Worm (Caenorhabditis elegans) whole organism, young adult: ENCODE measurements around the gene F49C12.6.

Experiments
- B0019.2 ChIP-seq: fragments of 200-800 bp; sonication (Bioruptor generic); conservative IDR thresholded peaks from 2 replicates; pipeline ENCODE4 v1.3.6; 2022; ENCODE audit warnings: missing genetic modification reagents, missing genetic modification characterization, missing compliant biosample characterization
- B0261.1 ChIP-seq: sonication (generic microtip); optimal IDR thresholded peaks from 2 replicates; lab custom pipeline; 2016; ENCODE audit warnings: mild to moderate bottlenecking, missing genetic modification characterization, moderate library complexity, missing compliant biosample characterization
- D2030.7 ChIP-seq: fragments of 200-800 bp; sonication (Bioruptor generic); IDR thresholded peaks from 2 replicates; pipeline ENCODE4 v1.3.6; 2022; ENCODE audit warnings: missing genetic modification reagents, missing genetic modification characterization, missing compliant biosample characterization
- F22D6.2 ChIP-seq: sonication (generic microtip); optimal IDR thresholded peaks from 2 replicates; lab custom pipeline; 2016; ENCODE audit warnings: mild to moderate bottlenecking, missing genetic modification characterization, missing compliant biosample characterization
- F33H1.4 ChIP-seq: fragments of 200-800 bp; sonication (Bioruptor generic); IDR thresholded peaks from 2 replicates; pipeline ENCODE4 v1.3.6; 2022; ENCODE audit warnings: missing genetic modification reagents, missing genetic modification characterization, missing compliant biosample characterization
- F49E8.2 ChIP-seq: sonication (generic microtip); optimal IDR thresholded peaks from 3 replicates; lab custom pipeline; 2017; ENCODE audit warnings: missing genetic modification characterization, mild to moderate bottlenecking, missing compliant biosample characterization, antibody characterized with exemption, moderate library complexity; ENCODE audit not compliant: insufficient read depth
- F55B11.4 ChIP-seq: sonication (generic microtip); optimal IDR thresholded peaks from 2 replicates; lab custom pipeline; 2016; ENCODE audit warnings: missing compliant biosample characterization, missing genetic modification characterization, borderline replicate concordance; ENCODE audit not compliant: insufficient read depth
- K11D2.4 ChIP-seq: fragments of 200-800 bp; sonication (Bioruptor generic); IDR thresholded peaks from 2 replicates; pipeline ENCODE4 v1.3.6; 2022; ENCODE audit warnings: missing genetic modification reagents, missing genetic modification characterization, missing compliant biosample characterization
- Y56A3A.18 ChIP-seq: fragments of 200-800 bp; sonication (Bioruptor generic); IDR thresholded peaks from 2 replicates; pipeline ENCODE4 v1.3.6; 2022; ENCODE audit warnings: missing genetic modification reagents, missing genetic modification characterization, missing compliant biosample characterization
- Y95B8A.8 ChIP-seq: fragments of 200-800 bp; sonication (Bioruptor generic); IDR thresholded peaks from 2 replicates; pipeline ENCODE4 v1.3.6; 2022; ENCODE audit warnings: missing genetic modification reagents, missing genetic modification characterization, missing compliant biosample characterization
- akir-1 ChIP-seq: fragments of 200-800 bp; sonication (Bioruptor generic); optimal IDR thresholded peaks from 2 replicates; lab custom pipeline; 2018; ENCODE audit warnings: mild to moderate bottlenecking, missing genetic modification characterization, moderate library complexity, missing compliant biosample characterization
- ama-1 ChIP-seq, 3 experiments: fragments of 150-350 bp in 1 of 3; sonication (generic microtip) in 2 of 3; optimal IDR thresholded peaks; 2 replicates each; lab custom pipeline; 2014 to 2018; ENCODE audit warnings: missing biosample characterization in 2 of 3, missing genetic modification characterization in 2 of 3, missing genetic modification reagents in 2 of 3
- atf-7 ChIP-seq: sonication (generic microtip); optimal IDR thresholded peaks from 2 replicates; lab custom pipeline; 2017; ENCODE audit warnings: mild to moderate bottlenecking, missing genetic modification characterization, missing compliant biosample characterization
- athp-1 ChIP-seq: sonication (generic microtip); optimal IDR thresholded peaks from 2 replicates; lab custom pipeline; 2017; ENCODE audit warnings: mild to moderate bottlenecking, missing genetic modification characterization, missing compliant biosample characterization
- attf-3 ChIP-seq: fragments of 200-800 bp; sonication (Bioruptor generic); conservative IDR thresholded peaks from 2 replicates; pipeline ENCODE4 v1.3.6; 2022; ENCODE audit warnings: missing genetic modification reagents, missing genetic modification characterization, missing compliant biosample characterization
- ccch-3 ChIP-seq: fragments of 200-800 bp; sonication (Bioruptor generic); optimal IDR thresholded peaks from 2 replicates; lab custom pipeline; 2018; ENCODE audit warnings: mild to moderate bottlenecking, missing genetic modification characterization, missing compliant biosample characterization
- cebp-1 ChIP-seq, 2 experiments: fragments of 200-800 bp in 1 of 2; sonication (Bioruptor generic) in 1 of 2; sonication (generic microtip) in 1 of 2; IDR thresholded peaks in 1 of 2; optimal IDR thresholded peaks in 1 of 2; 2 replicates each; pipeline versions ENCODE4 v1.3.6 to Lab custom; 2017 to 2022; ENCODE audit warnings: missing compliant biosample characterization in 2 of 2, missing genetic modification characterization in 2 of 2, mild to moderate bottlenecking in 1 of 2, missing genetic modification reagents in 1 of 2, moderate library complexity in 1 of 2
- cebp-2 ChIP-seq: fragments of 200-800 bp; sonication (Bioruptor generic); IDR thresholded peaks from 2 replicates; pipeline ENCODE4 v1.3.6; 2022; ENCODE audit warnings: missing genetic modification characterization, missing compliant biosample characterization
- chd-7 ChIP-seq: sonication (generic microtip); optimal IDR thresholded peaks from 2 replicates; lab custom pipeline; 2016; ENCODE audit warnings: mild to moderate bottlenecking, missing genetic modification characterization, moderate library complexity, missing compliant biosample characterization
- dox-1 ChIP-seq: fragments of 200-800 bp; sonication (Bioruptor generic); IDR thresholded peaks from 2 replicates; pipeline ENCODE4 v1.3.6; 2022; ENCODE audit warnings: missing genetic modification reagents, missing genetic modification characterization, missing compliant biosample characterization
- egl-44 ChIP-seq: fragments of 200-800 bp; sonication (Bioruptor generic); IDR thresholded peaks from 2 replicates; pipeline ENCODE4 v1.3.6; 2022; ENCODE audit warnings: missing genetic modification reagents, missing genetic modification characterization, missing compliant biosample characterization
- ekl-4 ChIP-seq: fragments of 200-800 bp; sonication (Bioruptor generic); IDR thresholded peaks from 2 replicates; pipeline ENCODE4 v1.3.6; 2022; ENCODE audit warnings: missing genetic modification reagents, missing genetic modification characterization, missing compliant biosample characterization
- gei-17 ChIP-seq: fragments of 200-800 bp; sonication (Bioruptor generic); optimal IDR thresholded peaks from 2 replicates; lab custom pipeline; 2018; ENCODE audit warnings: mild to moderate bottlenecking, missing genetic modification characterization, missing compliant biosample characterization
- hlh-12 ChIP-seq: sonication (generic microtip); optimal IDR thresholded peaks from 2 replicates; lab custom pipeline; 2016; ENCODE audit warnings: missing genetic modification characterization, missing compliant biosample characterization
- hmg-1.2 ChIP-seq: fragments of 200-800 bp; sonication (Bioruptor generic); IDR thresholded peaks from 2 replicates; pipeline ENCODE4 v1.3.6; 2022; ENCODE audit warnings: missing genetic modification reagents, missing genetic modification characterization, missing compliant biosample characterization
- hrde-1 ChIP-seq: sonication (generic microtip); optimal IDR thresholded peaks from 2 replicates; lab custom pipeline; 2016; ENCODE audit warnings: missing genetic modification characterization, mild to moderate bottlenecking, missing compliant biosample characterization, moderate library complexity, missing genotype, missing genetic modification reagents, borderline replicate concordance
- lin-35 ChIP-seq, 3 experiments: fragments of 150-350 bp in 2 of 3; sonication (generic microtip) in 1 of 3; optimal IDR thresholded peaks; 2 replicates each; lab custom pipeline; 2014 to 2018; ENCODE audit warnings: missing biosample characterization in 3 of 3, missing genetic modification characterization in 3 of 3, missing genetic modification reagents in 3 of 3
- lin-40 ChIP-seq: sonication (generic microtip); optimal IDR thresholded peaks from 2 replicates; lab custom pipeline; 2016; ENCODE audit warnings: missing genetic modification characterization, mild to moderate bottlenecking, missing compliant biosample characterization, missing genotype, missing genetic modification reagents
- lin-54 ChIP-seq: fragments of 200-800 bp; sonication (Bioruptor generic); optimal IDR thresholded peaks from 2 replicates; lab custom pipeline; 2018; ENCODE audit warnings: mild to moderate bottlenecking, missing genetic modification characterization, missing compliant biosample characterization
- lsl-1 ChIP-seq: fragments of 200-800 bp; sonication (Bioruptor generic); optimal IDR thresholded peaks from 2 replicates; lab custom pipeline; 2018; ENCODE audit warnings: mild to moderate bottlenecking, missing genetic modification characterization, moderate library complexity, missing compliant biosample characterization
- madf-6 ChIP-seq: fragments of 200-800 bp; sonication (Bioruptor generic); IDR thresholded peaks from 2 replicates; pipeline ENCODE4 v1.3.6; 2022; ENCODE audit warnings: missing genetic modification reagents, missing genetic modification characterization, missing compliant biosample characterization
- nfya-1 ChIP-seq: sonication (generic microtip); optimal IDR thresholded peaks from 2 replicates; lab custom pipeline; 2017; ENCODE audit warnings: antibody characterized with exemption, missing compliant biosample characterization, missing genetic modification characterization, borderline replicate concordance; ENCODE audit not compliant: insufficient read depth
- nhr-120 ChIP-seq: fragments of 200-800 bp; sonication (Bioruptor generic); IDR thresholded peaks from 2 replicates; pipeline ENCODE4 v1.3.6; 2022; ENCODE audit warnings: missing genetic modification characterization, missing compliant biosample characterization
- nhr-179 ChIP-seq: sonication (generic microtip); optimal IDR thresholded peaks from 2 replicates; lab custom pipeline; 2016; ENCODE audit warnings: mild to moderate bottlenecking, missing genetic modification characterization, missing compliant biosample characterization
- nhr-27 ChIP-seq: fragments of 200-800 bp; sonication (Bioruptor generic); optimal IDR thresholded peaks from 2 replicates; lab custom pipeline; 2018; ENCODE audit warnings: mild to moderate bottlenecking, missing genetic modification characterization, moderate library complexity, missing compliant biosample characterization
- nhr-80 ChIP-seq: sonication (generic microtip); optimal IDR thresholded peaks from 2 replicates; lab custom pipeline; 2016; ENCODE audit warnings: missing genetic modification characterization, missing compliant biosample characterization
- nhr-90 ChIP-seq: sonication (generic microtip); optimal IDR thresholded peaks from 2 replicates; lab custom pipeline; 2016; ENCODE audit warnings: missing genotype, mild to moderate bottlenecking, missing genetic modification characterization, missing compliant biosample characterization
- pbrm-1 ChIP-seq: fragments of 200-800 bp; sonication (Bioruptor generic); IDR thresholded peaks from 2 replicates; pipeline ENCODE4 v1.3.6; 2022; ENCODE audit warnings: missing genetic modification reagents, missing genetic modification characterization, missing compliant biosample characterization
- rcor-1 ChIP-seq: fragments of 200-800 bp; sonication (Bioruptor generic); IDR thresholded peaks from 2 replicates; pipeline ENCODE4 v1.3.6; 2022; ENCODE audit warnings: missing genetic modification reagents, missing genetic modification characterization, missing compliant biosample characterization
- rpc-1 ChIP-seq, 2 experiments: fragments of 150-350 bp in 1 of 2; sonication (generic microtip) in 1 of 2; optimal IDR thresholded peaks; 2 replicates each; lab custom pipeline; 2014 to 2018; ENCODE audit warnings: missing biosample characterization in 1 of 2, missing genetic modification characterization in 1 of 2, missing genetic modification reagents in 1 of 2, missing genotype in 1 of 2
- sea-2 ChIP-seq: fragments of 200-800 bp; sonication (Bioruptor generic); IDR thresholded peaks from 2 replicates; pipeline ENCODE4 v1.3.6; 2022; ENCODE audit warnings: missing genetic modification characterization, missing compliant biosample characterization
- snpc-3.4 ChIP-seq: sonication (generic microtip); optimal IDR thresholded peaks from 2 replicates; lab custom pipeline; 2017; ENCODE audit warnings: missing genetic modification characterization, mild to moderate bottlenecking, missing compliant biosample characterization, antibody characterized with exemption, moderate library complexity, missing genotype, missing genetic modification reagents
- snpc-4 ChIP-seq, 5 experiments: fragments of 150-350 bp in 1 of 5; sonication (generic microtip) in 4 of 5; optimal IDR thresholded peaks; 2 replicates each; lab custom pipeline; 2014 to 2018; ENCODE audit warnings: missing genetic modification characterization in 5 of 5, missing biosample characterization in 3 of 5, antibody characterized with exemption in 2 of 5, mild to moderate bottlenecking in 2 of 5, missing compliant biosample characterization in 2 of 5, missing genotype in 2 of 5, moderate library complexity in 2 of 5, missing genetic modification reagents in 1 of 5
- somi-1 ChIP-seq: fragments of 200-800 bp; sonication (Bioruptor generic); optimal IDR thresholded peaks from 2 replicates; lab custom pipeline; 2018; ENCODE audit warnings: mild to moderate bottlenecking, missing genetic modification characterization, missing compliant biosample characterization
- tbx-9 ChIP-seq: sonication (generic microtip); optimal IDR thresholded peaks from 2 replicates; lab custom pipeline; 2016; ENCODE audit warnings: borderline replicate concordance, missing genetic modification characterization, inconsistent platforms, missing compliant biosample characterization

Gene F49C12.6

DNA sequence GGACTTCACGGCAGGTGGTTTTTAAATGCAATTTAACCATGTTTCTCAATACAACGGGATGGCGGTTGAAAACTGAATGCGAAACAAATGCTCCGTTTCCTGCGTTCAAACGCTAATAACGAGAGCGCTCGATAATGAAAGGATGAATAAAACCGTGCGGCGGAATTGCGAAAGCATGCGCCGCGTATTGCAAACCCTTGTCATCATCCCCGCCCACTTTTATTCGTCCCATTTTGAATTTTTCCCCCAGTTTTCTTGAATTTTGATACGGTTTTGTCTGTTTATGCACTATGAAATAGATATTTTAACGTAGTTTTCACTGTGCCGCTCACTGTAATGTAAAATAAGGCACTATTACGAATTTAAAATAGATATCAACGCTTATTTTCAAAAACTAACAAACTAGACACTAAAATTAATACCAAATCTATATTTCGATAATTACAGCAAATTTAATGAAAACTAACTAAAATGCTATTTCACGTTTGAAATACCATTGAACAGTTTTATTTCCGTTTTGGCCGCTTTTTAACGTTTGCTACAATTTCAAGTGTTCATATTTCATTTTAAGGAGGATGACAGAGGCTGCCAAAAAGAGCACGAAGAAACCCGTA, 7.3 kb upstream of the F49C12.6 start, which contains the start of the genes F49C12.9 and rpn-7:
Gene F49C12.9 (minus strand): TSS at position 148 of the 614 bp plus-strand sequence.
Gene rpn-7 (plus strand): TSS at position 564 of the 614 bp plus-strand sequence.
- no peak for TF ChIP-seq gei-17 (GFP tag; lab: Kevin White, UChicago)
- no peak for TF ChIP-seq ama-1 (optimal IDR thresholded peaks at IDR 0.05; lab: Kevin White, UChicago)
- no peak for TF ChIP-seq ama-1 (GFP tag; optimal IDR thresholded peaks at IDR 0.05; lab: Kevin White, UChicago)
- no peak for TF ChIP-seq hlh-12 (tag; lab: Kevin White, UChicago)
- no peak for TF ChIP-seq lsl-1
- TF ChIP-seq F49E8.2 (tag; lab: Kevin White, UChicago) = no peak
- TF ChIP-seq nhr-80 (tag; lab: Kevin White, UChicago) = peak; percentile 4
- TF ChIP-seq madf-6 = no peak; the same call in 1 of the 2 replicates
- no peak for TF ChIP-seq F55B11.4 (tag; lab: Kevin White, UChicago)
- TF ChIP-seq K11D2.4 = no peak
- TF ChIP-seq F22D6.2 (tag; lab: Kevin White, UChicago) = no peak
- 0 out of 2 replicates have a peak, but pooled peaks have one; percentile 30 for TF ChIP-seq dox-1
- no peak for TF ChIP-seq nhr-179 (tag; lab: Kevin White, UChicago)
- no peak for TF ChIP-seq tbx-9 (tag; lab: Kevin White, UChicago)
- TF ChIP-seq snpc-3.4 (tag; lab: Kevin White, UChicago) = peak; percentile 10
- TF ChIP-seq ccch-3 (GFP tag; lab: Kevin White, UChicago) = no peak
- peak in 1 of 3 experiments; percentile 29 for TF ChIP-seq lin-35 (GFP tag; optimal IDR thresholded peaks at IDR 0.05; lab: Kevin White, UChicago)
- TF ChIP-seq Y56A3A.18 (GFP tag; lab: Robert Waterston, UW) = no peak
- peak; percentile 29; the same call in 1 of the 2 replicates for TF ChIP-seq D2030.7
- peak; percentile 22; the same call in 1 of the 2 replicates for TF ChIP-seq hmg-1.2 (GFP tag; lab: Robert Waterston, UW)
- peak; percentile 9 for TF ChIP-seq rpc-1 (optimal IDR thresholded peaks at IDR 0.05; lab: Kevin White, UChicago)
- no peak for TF ChIP-seq rpc-1 (tag; optimal IDR thresholded peaks at IDR 0.05; lab: Kevin White, UChicago)
- no peak for TF ChIP-seq atf-7 (tag; lab: Kevin White, UChicago)
- TF ChIP-seq B0261.1 = no peak
- TF ChIP-seq attf-3 (GFP tag; lab: Robert Waterston, UW) = 0 out of 2 replicates have a peak, but pooled peaks have one; percentile 9
- TF ChIP-seq nhr-120 (GFP tag; lab: Robert Waterston, UW) = no peak
- TF ChIP-seq athp-1 (tag; lab: Kevin White, UChicago) = no peak
- peak; percentile 8 for TF ChIP-seq lin-54 (GFP tag; lab: Kevin White, UChicago)
- no peak for TF ChIP-seq egl-44 (GFP tag; lab: Robert Waterston, UW)
- TF ChIP-seq F33H1.4 (GFP tag; lab: Robert Waterston, UW) = no peak
- no peak for TF ChIP-seq akir-1 (GFP tag; lab: Kevin White, UChicago)
- TF ChIP-seq sea-2 (GFP tag; lab: Robert Waterston, UW) = no peak
- no peak for TF ChIP-seq ekl-4 (GFP tag; lab: Robert Waterston, UW)
- no peak for TF ChIP-seq lin-40 (tag; lab: Kevin White, UChicago)
- no peak for TF ChIP-seq nhr-90 (tag; lab: Kevin White, UChicago)
- no peak for TF ChIP-seq cebp-2 (GFP tag; lab: Robert Waterston, UW)
- no peak for TF ChIP-seq somi-1 (GFP tag; lab: Kevin White, UChicago)
- TF ChIP-seq cebp-1 (GFP tag; IDR thresholded peaks at IDR 0.05; lab: Robert Waterston, UW) = peak; percentile 21; the same call in 1 of the 2 replicates
- peak; percentile 79 for TF ChIP-seq cebp-1 (tag; optimal IDR thresholded peaks at IDR 0.05; lab: Kevin White, UChicago)
- TF ChIP-seq hrde-1 (tag; lab: Kevin White, UChicago) = no peak
- TF ChIP-seq snpc-4 (GFP tag; optimal IDR thresholded peaks at IDR 0.05; lab: Kevin White, UChicago) = no peak
- TF ChIP-seq snpc-4 (tag; optimal IDR thresholded peaks at IDR 0.05; lab: Kevin White, UChicago) = peak in 3 of 4 experiments; percentile 1 to 45 (median 15)
- no peak for TF ChIP-seq chd-7 (tag; lab: Kevin White, UChicago)
- TF ChIP-seq pbrm-1 = no peak
- TF ChIP-seq Y95B8A.8 = no peak
- no peak for TF ChIP-seq B0019.2 (GFP tag; lab: Robert Waterston, UW)
- no peak for TF ChIP-seq rcor-1 (GFP tag; lab: Robert Waterston, UW)
- no peak for TF ChIP-seq nhr-27 (tag; lab: Kevin White, UChicago)
- TF ChIP-seq nfya-1 = no peak
